Worm (Caenorhabditis elegans): ENCODE measurements around the gene Y75B8A.63.

The Y75B8A.63 gene

DNA sequence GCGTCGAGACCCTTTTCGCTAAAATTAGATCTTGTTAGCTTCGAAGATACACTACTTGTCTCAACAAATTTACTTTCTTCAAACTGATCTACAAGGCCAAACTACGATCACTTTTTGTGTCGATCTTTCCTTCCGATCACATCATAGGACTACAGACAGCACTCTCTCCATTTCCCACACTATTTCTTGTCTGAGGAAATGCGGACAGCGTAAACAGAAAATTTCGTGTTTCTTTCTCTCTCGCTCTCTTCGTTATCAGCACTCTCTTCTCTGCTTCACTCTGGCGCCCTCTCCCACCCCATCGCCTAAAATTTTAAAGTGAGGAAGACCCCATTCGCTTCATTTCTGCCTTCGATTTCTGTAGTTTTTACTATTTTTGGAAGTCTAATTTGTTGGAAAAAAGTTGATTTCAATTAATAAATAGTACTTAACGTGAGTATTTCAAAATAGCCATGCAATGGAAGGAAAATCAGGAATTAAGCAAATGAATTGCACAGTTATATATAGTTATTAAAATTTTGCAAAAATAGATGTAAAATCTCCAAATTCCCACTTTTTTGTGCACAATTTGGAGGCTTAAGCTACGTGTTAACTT lies 7.8 kb downstream of the Y75B8A.63 start:
- no peak for TF ChIP-seq unc-62 (GFP tag; optimal IDR thresholded peaks at IDR 0.05)

DNA sequence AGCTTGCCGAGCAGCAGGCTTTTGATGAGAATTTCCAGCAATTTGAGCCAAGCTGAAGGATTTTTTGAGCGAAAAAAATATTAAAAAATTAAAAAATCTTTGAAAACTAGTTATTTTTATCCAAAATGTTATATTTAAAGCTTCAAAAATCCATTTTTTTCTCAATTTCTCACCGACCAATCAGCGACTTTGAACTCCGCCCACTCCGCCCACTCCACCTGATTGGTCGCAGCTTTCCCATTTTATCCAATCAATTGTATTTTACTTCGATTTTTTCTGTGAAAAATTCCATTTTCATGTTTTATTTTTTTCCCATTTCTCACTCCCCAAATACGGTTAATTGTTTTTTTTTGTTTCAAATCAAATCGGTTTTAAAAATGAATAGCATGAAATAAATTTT lies 17.2 kb downstream of the Y75B8A.63 start:
- TF ChIP-seq unc-62 (GFP tag; optimal IDR thresholded peaks at IDR 0.05) = no peak

DNA sequence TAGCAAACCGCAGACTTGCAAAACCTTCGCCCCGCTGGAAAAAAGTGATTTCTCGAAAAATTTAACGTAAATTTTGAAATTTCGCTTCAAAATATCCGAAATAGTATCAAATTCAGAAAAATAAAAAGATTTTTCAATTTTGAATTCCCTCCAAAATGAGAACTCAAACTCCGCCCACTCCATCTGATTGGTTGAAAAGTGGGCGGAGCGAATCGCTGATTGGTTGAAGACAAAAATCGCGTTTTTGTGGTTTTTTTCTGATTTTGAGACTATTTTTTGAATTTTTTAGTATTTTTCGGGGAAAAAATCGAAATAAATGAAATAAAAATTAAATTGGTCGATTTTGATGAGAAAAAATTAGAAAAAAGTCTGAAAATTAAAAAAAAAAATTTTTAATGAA lies 21.3 kb downstream of the Y75B8A.63 start:
- TF ChIP-seq unc-62 (GFP tag; optimal IDR thresholded peaks at IDR 0.05) = no peak

DNA sequence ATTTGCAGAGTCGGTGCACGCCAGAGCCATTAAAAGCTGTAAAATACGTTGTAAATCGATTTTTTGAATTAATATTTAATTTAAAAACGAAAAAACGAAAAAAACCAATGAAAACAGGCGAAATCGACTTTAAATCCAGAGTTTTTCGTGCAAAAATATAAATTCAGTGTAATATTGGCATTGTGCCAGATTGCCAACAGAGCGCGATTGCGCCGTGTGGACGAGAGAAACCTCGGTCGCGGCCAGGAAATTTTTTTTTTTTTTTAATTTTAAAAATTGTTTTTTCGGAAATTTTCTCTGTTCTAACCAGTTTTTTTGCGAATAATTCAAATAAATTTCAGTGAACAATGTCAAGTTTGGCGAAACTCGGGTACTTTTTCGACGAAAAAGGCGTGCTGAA lies 23.6 kb downstream of the Y75B8A.63 start, which contains the start of the genes pph-4.1 and Y75B8A.31:
Gene pph-4.1, minus strand, starts transcription at position 36 of the 400 bp plus-strand sequence.
Gene Y75B8A.31, plus strand, starts transcription at position 342 of the 400 bp plus-strand sequence.
- no peak for TF ChIP-seq unc-62 (GFP tag; optimal IDR thresholded peaks at IDR 0.05)

DNA sequence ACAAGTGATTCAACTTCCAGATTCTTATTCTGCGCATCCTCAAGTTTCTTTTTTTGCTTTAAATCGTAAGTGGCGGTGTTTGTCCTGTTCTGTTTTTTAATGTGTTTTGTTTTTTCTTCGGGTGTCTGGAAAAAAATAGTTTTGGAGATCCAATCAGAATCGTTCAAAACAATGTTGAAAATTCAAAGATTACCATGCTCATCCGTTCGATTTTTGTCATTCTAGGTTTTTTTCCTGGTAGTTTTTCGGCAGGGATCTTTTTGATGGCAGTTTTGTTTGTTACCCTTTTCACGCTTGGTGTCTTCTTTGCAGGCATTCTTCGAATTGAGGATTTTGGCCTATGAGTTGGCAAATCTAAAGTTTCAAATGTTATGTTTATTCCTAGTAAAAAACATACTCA lies 28.8 kb downstream of the Y75B8A.63 start:
- no peak for TF ChIP-seq unc-62 (GFP tag; optimal IDR thresholded peaks at IDR 0.05)

DNA sequence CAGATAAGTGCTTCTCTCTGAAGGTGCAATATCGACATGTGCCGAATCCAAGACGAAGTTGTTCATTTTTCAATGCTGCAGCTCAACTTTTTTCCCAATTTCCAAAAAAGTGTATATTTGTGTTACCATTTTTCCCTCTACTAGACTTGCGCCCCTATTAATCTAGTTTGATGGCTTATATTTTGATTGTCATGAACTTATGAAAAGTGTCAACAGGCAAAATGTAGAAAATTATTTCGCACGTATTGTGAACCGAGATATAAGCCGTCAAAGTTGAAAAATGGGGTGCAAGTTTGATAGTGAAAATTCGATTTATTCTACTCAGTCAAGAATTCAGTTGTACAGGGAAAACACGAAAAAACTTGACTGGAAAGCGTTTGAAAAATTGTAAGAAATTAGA lies 30.7 kb downstream of the Y75B8A.63 start, which contains the start of gene Y75B8A.32:
Gene Y75B8A.32, minus strand, starts transcription at position 101 of the 400 bp plus-strand sequence.
- TF ChIP-seq unc-62 (GFP tag; optimal IDR thresholded peaks at IDR 0.05) = no peak

DNA sequence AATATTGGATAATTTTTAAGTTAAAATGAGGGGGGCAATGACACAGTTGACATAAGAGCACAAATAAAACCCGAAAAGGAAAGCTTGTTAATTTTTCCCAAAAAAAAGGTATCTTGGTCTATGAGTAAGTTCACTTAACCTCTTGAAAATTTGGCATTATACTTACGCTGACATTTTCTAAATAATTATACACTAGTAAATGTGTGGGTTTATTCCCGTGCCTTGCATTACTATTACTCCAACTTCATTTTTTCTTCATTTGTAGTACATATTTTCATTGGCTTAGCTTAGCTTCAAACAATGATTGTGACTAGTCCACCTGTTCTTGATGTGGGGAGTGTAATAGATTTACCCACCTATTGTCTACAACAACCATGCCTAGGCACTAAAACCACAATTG lies 31.5 kb downstream of the Y75B8A.63 start, which contains the start of gene Y75B8A.34:
Gene Y75B8A.34, plus strand, starts transcription at position 301 of the 400 bp plus-strand sequence.
- TF ChIP-seq unc-62 (GFP tag; optimal IDR thresholded peaks at IDR 0.05) = no peak

DNA sequence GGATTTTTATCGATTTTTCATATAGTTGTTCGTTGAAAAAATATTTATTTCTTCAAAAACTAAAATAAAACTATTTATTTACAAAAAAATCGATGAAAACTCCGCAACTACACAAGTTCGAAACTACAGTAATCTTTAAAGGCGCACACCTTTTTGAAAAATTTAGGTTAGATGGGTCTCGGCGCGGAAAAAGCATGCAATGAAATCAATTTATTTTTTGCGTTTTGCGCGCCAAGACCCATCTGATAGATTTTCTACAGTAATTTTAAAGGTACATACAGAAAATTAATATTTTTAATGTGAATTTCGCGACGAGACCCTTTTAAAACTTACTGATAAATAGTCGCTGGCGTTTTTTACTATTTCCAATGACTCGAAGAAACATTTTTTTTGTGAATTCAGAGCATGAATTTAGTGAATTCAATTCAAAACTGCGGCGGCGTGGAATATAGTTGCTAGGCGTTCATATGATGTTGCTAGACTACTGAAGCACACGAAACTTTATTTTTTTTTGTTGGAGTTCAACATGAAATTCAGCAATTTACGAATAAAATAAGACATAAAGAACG lies 39.3 kb downstream of the Y75B8A.63 start, which contains the start of gene Y75B8A.33:
Gene Y75B8A.33, minus strand, starts transcription at position 385 of the 569 bp plus-strand sequence.
- no peak for TF ChIP-seq unc-62 (GFP tag; optimal IDR thresholded peaks at IDR 0.05)

DNA sequence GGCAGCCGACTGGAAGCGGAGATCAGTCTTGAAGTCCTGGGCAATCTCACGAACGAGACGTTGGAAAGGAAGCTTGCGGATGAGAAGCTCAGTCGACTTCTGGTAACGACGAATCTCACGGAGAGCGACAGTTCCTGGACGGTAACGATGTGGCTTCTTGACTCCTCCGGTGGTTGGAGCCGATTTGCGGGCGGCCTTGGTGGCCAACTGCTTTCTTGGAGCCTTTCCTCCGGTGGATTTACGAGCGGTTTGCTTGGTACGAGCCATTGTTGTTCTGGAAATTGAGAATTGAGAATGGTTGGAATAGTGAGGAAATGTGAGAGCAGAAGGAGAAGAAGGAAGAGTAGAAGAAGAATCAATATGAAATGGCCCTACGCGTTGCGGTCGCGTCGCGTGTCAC lies 40.1 kb downstream of the Y75B8A.63 start:
- no peak for TF ChIP-seq unc-62 (GFP tag; optimal IDR thresholded peaks at IDR 0.05)

DNA sequence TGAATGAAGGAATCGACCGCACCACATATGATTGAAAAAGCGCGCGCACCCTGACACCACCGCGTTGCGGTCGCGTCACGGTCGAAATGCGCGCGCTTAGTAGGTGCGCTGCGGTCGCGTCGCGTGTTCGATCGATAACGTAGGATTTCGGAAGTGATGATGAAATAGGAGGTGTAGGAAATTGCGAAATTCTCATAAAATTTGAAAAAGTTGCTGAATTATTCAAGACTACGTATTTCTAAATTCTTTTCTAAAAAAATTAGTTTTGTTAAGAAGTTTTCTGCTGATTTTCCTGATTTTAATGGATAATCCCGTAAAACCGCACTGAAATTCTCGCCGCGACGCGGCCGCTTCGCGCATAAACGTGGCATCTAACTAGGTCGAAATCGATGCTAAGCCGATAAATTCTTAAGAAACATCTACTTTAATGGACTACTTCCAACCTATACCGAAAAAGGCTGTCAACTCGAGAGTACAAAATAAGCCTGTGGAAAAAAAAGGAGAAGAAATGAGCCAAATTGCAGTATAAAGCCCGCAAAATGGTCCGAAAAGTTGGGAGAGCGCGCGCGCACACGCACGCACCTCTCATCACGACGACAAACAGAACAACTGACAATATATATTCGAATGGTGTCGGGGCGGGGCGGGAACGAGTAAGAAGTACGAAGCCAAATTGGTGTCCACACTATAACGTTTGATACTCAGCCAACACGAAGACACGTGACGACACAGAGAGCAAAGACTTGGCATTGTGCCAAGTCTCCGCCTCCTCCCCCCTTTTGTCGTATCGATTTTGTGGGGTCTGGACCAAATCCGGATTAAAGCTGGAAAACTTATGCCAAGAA lies 40.9 kb downstream of the Y75B8A.63 start, which contains the start of gene his-72:
Gene his-72, minus strand, starts transcription at position 589 of the 845 bp plus-strand sequence.
- no peak for TF ChIP-seq unc-62 (GFP tag; optimal IDR thresholded peaks at IDR 0.05)

DNA sequence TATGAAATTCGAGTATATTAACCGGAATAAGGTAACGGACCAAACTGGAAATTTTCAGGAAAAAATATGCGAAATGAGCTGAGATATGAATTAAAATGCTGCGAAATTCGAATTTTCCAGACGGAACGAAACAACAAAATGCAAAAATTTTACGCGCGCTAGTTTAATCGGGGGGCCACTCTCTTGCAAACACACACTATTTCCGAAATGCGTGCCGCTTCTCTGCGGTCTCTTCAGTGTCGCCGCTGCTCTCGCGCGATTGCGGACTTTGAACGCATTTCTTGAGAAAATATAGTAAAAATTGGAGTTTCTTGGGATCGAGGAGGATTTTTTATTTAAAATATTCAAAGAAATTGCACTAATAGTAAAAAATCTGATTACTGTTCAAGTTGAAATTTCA lies 41.7 kb downstream of the Y75B8A.63 start:
- no peak for TF ChIP-seq unc-62 (GFP tag; optimal IDR thresholded peaks at IDR 0.05)

DNA sequence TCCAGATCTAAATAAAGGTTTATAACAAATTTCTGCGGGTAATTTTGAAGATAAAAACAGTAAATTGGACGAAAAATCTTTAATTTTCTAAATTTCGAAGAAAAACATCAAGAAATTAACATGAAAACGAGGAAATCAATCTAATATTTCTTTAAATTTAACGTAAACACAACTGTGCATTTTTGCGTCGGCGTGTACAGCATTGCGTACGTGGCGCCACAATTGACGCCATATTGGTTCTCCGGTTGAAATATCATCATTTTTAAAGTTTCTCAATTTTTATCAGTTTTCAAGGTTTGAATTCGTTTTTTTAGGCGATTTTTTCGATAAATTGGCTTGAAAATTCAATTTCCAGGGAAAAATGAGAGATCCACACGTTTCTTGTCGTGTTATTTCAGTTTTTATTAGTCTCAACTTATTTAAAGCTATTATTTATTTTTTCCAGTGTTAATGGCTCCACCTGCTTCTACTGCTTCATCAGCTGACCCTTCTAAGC lies 42.3 kb downstream of the Y75B8A.63 start, which contains the start of gene rpt-6:
Gene rpt-6, plus strand, starts transcription at position 446 of the 496 bp plus-strand sequence.
- no peak for TF ChIP-seq unc-62 (GFP tag; optimal IDR thresholded peaks at IDR 0.05)

DNA sequence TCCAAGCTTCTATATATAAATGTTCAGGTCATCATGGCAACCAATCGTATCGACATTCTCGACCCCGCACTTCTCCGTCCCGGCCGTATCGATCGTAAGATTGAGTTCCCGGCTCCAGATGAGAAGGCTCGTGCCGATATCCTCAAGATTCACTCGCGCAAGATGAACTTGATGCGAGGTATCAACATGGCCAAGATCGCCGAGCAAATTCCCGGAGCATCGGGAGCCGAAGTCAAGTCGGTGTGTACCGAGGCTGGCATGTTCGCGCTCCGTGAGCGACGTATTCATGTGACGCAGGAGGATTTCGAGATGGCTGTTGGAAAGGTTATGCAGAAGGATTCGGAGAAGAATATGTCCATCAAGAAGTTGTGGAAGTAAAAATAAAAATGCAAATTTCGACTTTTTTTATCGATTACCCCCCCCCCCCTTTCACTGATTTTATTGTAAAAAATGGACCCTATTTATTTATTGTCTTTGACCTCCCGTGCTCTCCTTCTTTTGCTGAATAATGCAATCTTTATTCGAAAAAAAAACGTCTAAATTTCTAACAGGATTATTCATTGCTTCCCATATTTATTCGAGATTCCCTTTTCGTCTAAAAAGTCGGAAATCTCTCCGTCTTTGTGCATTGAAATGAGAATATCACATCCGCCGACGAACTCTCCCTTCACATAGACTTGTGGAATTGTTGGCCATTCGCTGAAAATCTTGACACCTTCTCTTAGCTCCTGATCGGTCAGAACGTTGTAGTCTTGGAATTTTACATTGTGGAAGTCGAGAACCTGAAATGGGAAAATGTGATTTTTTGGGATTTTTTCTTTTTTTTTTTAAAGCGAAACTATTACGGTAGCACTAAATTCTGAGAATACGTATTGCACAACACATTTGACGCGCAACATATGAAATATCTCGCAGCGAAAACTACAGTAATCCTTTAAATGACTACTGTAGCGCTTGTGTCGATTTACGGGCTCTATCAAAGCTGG lies 44.6 kb downstream of the Y75B8A.63 start:
- no peak for TF ChIP-seq unc-62 (GFP tag; optimal IDR thresholded peaks at IDR 0.05)

DNA sequence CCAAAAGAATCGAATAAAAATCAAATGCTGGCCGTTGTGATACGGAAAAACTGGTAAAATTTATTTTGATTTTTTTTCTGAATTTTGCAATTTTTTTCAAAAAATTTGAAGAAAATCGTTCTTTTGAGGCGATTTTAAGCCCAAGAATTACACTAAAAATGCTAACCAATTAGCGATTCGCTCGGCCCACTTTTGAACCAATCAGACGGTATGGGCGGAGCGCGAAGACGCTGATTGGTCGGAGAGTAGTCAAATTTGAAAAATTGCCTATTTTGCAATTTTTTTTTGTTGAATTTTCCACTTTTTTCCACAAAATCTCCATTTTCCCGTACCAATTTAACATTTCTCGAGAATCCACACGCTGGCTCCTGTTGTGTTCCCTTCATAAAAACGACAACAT lies 45.6 kb downstream of the Y75B8A.63 start:
- no peak for TF ChIP-seq unc-62 (GFP tag; optimal IDR thresholded peaks at IDR 0.05)

DNA sequence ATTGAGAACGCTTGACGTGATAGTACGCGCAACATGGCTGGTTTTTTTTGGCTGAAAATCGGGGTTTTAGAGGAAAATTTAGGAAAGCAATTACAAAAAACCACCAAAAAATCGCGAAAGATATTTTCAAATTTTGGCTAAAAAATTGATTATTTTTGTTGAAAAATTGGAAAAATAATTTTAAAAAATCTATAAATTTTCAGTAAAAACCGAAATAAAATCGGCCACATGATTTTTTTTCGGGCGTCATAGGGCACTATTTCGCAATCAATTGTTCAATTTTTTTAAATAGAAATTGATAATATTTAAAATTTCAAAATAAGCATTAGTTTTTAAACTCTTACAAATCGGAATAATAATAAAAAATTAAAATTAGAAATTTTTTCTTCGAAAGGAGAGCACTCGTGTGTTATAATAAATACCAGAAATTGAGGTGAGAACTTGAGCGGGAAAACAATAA lies 46.1 kb downstream of the Y75B8A.63 start, which contains the start of gene glrx-5:
Gene glrx-5, minus strand, starts transcription at position 51 of the 460 bp plus-strand sequence.
- no peak for TF ChIP-seq unc-62 (GFP tag; optimal IDR thresholded peaks at IDR 0.05)
